Worm (Caenorhabditis elegans): ENCODE data around the gene fbxa-115.

Gene fbxa-115

DNA sequence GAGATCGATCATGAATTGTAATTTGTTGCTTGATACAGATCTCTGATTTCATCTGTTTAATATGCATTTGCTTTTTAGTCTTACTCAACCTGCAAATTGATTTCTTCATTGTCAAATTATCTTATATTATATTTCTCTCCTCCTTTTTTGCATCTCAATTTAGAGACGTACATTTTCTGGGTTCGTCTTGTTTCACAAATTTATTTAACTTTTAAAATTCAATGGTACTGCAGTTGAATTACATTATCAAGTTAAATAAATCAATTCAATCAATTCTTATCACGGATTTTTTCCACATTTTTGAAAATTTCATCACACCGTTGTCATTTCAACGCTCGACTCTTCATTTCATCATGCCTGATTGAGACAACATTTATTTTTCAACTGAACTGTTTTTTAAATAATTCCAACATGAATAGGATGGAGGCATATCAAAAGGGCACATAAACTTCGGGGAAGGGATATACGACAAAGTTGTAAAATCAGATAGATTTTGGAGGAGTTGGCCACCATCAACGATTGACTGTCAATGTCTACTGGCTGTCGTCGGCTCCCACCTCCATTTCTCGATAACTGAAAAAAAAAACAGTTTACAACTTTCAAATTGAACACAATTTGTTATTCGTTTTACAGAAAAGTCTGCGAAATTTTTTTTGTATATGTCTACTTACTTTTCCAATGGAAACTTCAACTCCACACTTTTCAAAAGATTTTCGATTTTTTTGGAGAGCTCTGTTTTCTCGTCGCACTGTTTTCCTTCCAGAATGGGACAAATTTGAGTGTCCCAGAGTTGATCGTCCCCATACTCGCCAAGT lies 29.5 kb downstream of the fbxa-115 start (continued):
- TF ChIP-seq unc-130 (GFP tag; optimal IDR thresholded peaks at IDR 0.05) (no peak), aha-1 (tag) (peak; percentile 28), tag-97 (GFP tag; IDR thresholded peaks at IDR 0.05) (no peak), lir-3 (tag; optimal IDR thresholded peaks at IDR 0.05) (no peak), dpl-1 (GFP tag; optimal IDR thresholded peaks at IDR 0.05) (no peak), mdt-29 (GFP tag; IDR thresholded peaks at IDR 0.05) (0 out of 2 replicates have a peak, but pooled peaks have one; percentile 5), daf-16 (GFP tag; optimal IDR thresholded peaks at IDR 0.05) (peak in 1 of 2 experiments; percentile 16), daf-16 (tag; optimal IDR thresholded peaks at IDR 0.05) (peak; percentile 74), mes-2 (tag; optimal IDR thresholded peaks at IDR 0.05; ENCODE audit: poor library complexity, severe bottlenecking) (peak; percentile 56), ceh-62 (tag; optimal IDR thresholded peaks at IDR 0.05) (no peak), F44E2.7 (GFP tag; IDR thresholded peaks at IDR 0.05) (0 out of 2 replicates have a peak, but pooled peaks have one; percentile 2), nhr-28 (tag; optimal IDR thresholded peaks at IDR 0.05) (no peak), snpc-1.2 (GFP tag; IDR thresholded peaks at IDR 0.05) (no peak), madf-5 (GFP tag; IDR thresholded peaks at IDR 0.05) (peak in 1 of 2 experiments; percentile 49; a peak in 1 of 4 replicates), Y5F2A.4 (GFP tag; optimal IDR thresholded peaks at IDR 0.05) (no peak), nhr-41 (GFP tag; IDR thresholded peaks at IDR 0.05) (0 out of 2 replicates have a peak, but pooled peaks have one; percentile 8), zip-2 (tag; optimal IDR thresholded peaks at IDR 0.05) (peak; percentile 30), arid-1 (GFP tag; conservative IDR thresholded peaks at IDR 0.05) (peak; percentile 30; the same call in 1 of the 2 replicates), pha-4 (GFP tag; IDR thresholded peaks at IDR 0.05) (peak; percentile 60; the same call in 1 of the 2 replicates), pha-4 (tag; optimal IDR thresholded peaks at IDR 0.05) (no peak), ztf-11 (tag; optimal IDR thresholded peaks at IDR 0.05) (no peak), madf-9 (GFP tag; conservative IDR thresholded peaks at IDR 0.05) (no peak), egl-27 (tag; optimal IDR thresholded peaks at IDR 0.05) (no peak), F10B5.3 (tag; optimal IDR thresholded peaks at IDR 0.05) (no peak), ceh-44 (GFP tag; IDR thresholded peaks at IDR 0.05) (no peak), lsy-2 (tag; optimal IDR thresholded peaks at IDR 0.05) (peak in 1 of 2 experiments; percentile 50), nhr-76 (tag; optimal IDR thresholded peaks at IDR 0.05) (no peak), nhr-77 (tag; optimal IDR thresholded peaks at IDR 0.05) (no peak), ceh-32 (tag; optimal IDR thresholded peaks at IDR 0.05; ENCODE audit: poor library complexity) (no peak), ceh-82 (tag; optimal IDR thresholded peaks at IDR 0.05) (no peak), egl-43 (GFP tag; IDR thresholded peaks at IDR 0.05) (no peak), mep-1 (tag; optimal IDR thresholded peaks at IDR 0.05) (peak; percentile 73), nhr-102 (tag; optimal IDR thresholded peaks at IDR 0.05) (peak; percentile 23), nhr-237 (tag; optimal IDR thresholded peaks at IDR 0.05) (no peak), lin-38 (GFP tag; IDR thresholded peaks at IDR 0.05) (peak; percentile 56), T20F7.1 (GFP tag; optimal IDR thresholded peaks at IDR 0.05) (peak; percentile 61), daf-12 (tag; optimal IDR thresholded peaks at IDR 0.05) (no peak), mxl-3 (GFP tag; optimal IDR thresholded peaks at IDR 0.05) (no peak), set-16 (GFP tag; IDR thresholded peaks at IDR 0.05) (no peak), ctbp-1 (GFP tag; IDR thresholded peaks at IDR 0.05) (peak; percentile 18; the same call in 1 of the 2 replicates), dmd-6 (GFP tag; IDR thresholded peaks at IDR 0.05) (no peak; the same call in 1 of the 2 replicates), dve-1 (tag; optimal IDR thresholded peaks at IDR 0.05; ENCODE audit: insufficient read depth) (peak; percentile 82), attf-4 (tag; optimal IDR thresholded peaks at IDR 0.05) (no peak), Y105C5A.15 (GFP tag; IDR thresholded peaks at IDR 0.05) (0 out of 2 replicates have a peak, but pooled peaks have one; percentile 4)

Data from whole organism, L4 larva.